Worm (Caenorhabditis elegans) whole organism, late embryonic: ENCODE data around the gene eif-3.L.

Experiments used
- C38D4.7 ChIP-seq: fragments of 200-800 bp; sonication (Bioruptor generic); optimal IDR thresholded peaks from 2 replicates; lab custom pipeline; 2018; ENCODE audit warnings: mild to moderate bottlenecking, missing genetic modification characterization, moderate library complexity, missing compliant biosample characterization
- K02D7.2 ChIP-seq: sonication (generic microtip); optimal IDR thresholded peaks from 2 replicates; lab custom pipeline; 2017; ENCODE audit warnings: mild to moderate bottlenecking, missing genetic modification characterization, missing compliant biosample characterization
- T23F11.4 ChIP-seq: fragments of 200-800 bp; sonication (Bioruptor generic); optimal IDR thresholded peaks from 2 replicates; lab custom pipeline; 2018; ENCODE audit warnings: mild to moderate bottlenecking, missing genetic modification characterization, missing compliant biosample characterization
- ahr-1 ChIP-seq: sonication (generic microtip); optimal IDR thresholded peaks from 2 replicates; lab custom pipeline; 2016; ENCODE audit warnings: missing genetic modification characterization, missing compliant biosample characterization
- ceh-14 ChIP-seq: sonication (generic microtip); optimal IDR thresholded peaks from 2 replicates; lab custom pipeline; 2016; ENCODE audit warnings: missing genotype, missing genetic modification characterization, missing compliant biosample characterization
- ceh-22 ChIP-seq: sonication (generic microtip); optimal IDR thresholded peaks from 2 replicates; lab custom pipeline; 2017; ENCODE audit warnings: missing biosample characterization, missing genetic modification characterization
- ceh-48 ChIP-seq: sonication (generic microtip); optimal IDR thresholded peaks from 2 replicates; lab custom pipeline; 2016; ENCODE audit warnings: missing genetic modification characterization, inconsistent platforms, missing compliant biosample characterization
- dmd-4 ChIP-seq: sonication (generic microtip); optimal IDR thresholded peaks from 2 replicates; lab custom pipeline; 2016; ENCODE audit warnings: borderline replicate concordance, missing genetic modification characterization, missing compliant biosample characterization
- dve-1 ChIP-seq: sonication (generic microtip); optimal IDR thresholded peaks from 2 replicates; lab custom pipeline; 2017; ENCODE audit warnings: antibody characterized with exemption, mild to moderate bottlenecking, missing genetic modification characterization, missing compliant biosample characterization
- elt-2 ChIP-seq: sonication (generic microtip); optimal IDR thresholded peaks from 2 replicates; lab custom pipeline; 2016; ENCODE audit warnings: missing genetic modification reagents, missing genetic modification characterization, missing compliant biosample characterization
- eyg-1 ChIP-seq: sonication (generic microtip); optimal IDR thresholded peaks from 2 replicates; lab custom pipeline; 2016; ENCODE audit warnings: missing genotype, missing genetic modification characterization, missing compliant biosample characterization
- fax-1 ChIP-seq: sonication (generic microtip); optimal IDR thresholded peaks from 2 replicates; lab custom pipeline; 2016; ENCODE audit warnings: missing genotype, missing genetic modification characterization, missing compliant biosample characterization
- fkh-6 ChIP-seq: sonication (generic microtip); optimal IDR thresholded peaks from 2 replicates; lab custom pipeline; 2016; ENCODE audit warnings: missing genetic modification characterization, missing compliant biosample characterization
- gmeb-2 ChIP-seq: sonication (generic microtip); optimal IDR thresholded peaks from 2 replicates; lab custom pipeline; 2016; ENCODE audit warnings: missing genetic modification characterization, inconsistent platforms, missing compliant biosample characterization
- hlh-13 ChIP-seq: fragments of 200-800 bp; sonication (Bioruptor generic); optimal IDR thresholded peaks from 2 replicates; lab custom pipeline; 2018; ENCODE audit warnings: mild to moderate bottlenecking, missing genetic modification characterization, missing compliant biosample characterization
- hlh-15 ChIP-seq: sonication (generic microtip); optimal IDR thresholded peaks from 2 replicates; lab custom pipeline; 2016; ENCODE audit warnings: missing genetic modification characterization, missing compliant biosample characterization
- hlh-30 ChIP-seq: sonication (generic microtip); optimal IDR thresholded peaks from 2 replicates; lab custom pipeline; 2017; ENCODE audit warnings: antibody characterized with exemption, missing genetic modification characterization, missing compliant biosample characterization; ENCODE audit not compliant: insufficient read depth
- hlh-8 ChIP-seq: sonication (generic microtip); optimal IDR thresholded peaks from 2 replicates; lab custom pipeline; 2016; ENCODE audit warnings: missing genotype, missing genetic modification characterization, missing compliant biosample characterization
- lin-11 ChIP-seq: fragments of 200-800 bp; sonication (Bioruptor generic); optimal IDR thresholded peaks from 2 replicates; lab custom pipeline; 2018; ENCODE audit warnings: mild to moderate bottlenecking, missing genetic modification characterization, missing compliant biosample characterization
- madf-2 ChIP-seq: sonication (generic microtip); optimal IDR thresholded peaks from 2 replicates; lab custom pipeline; 2017; ENCODE audit warnings: missing genetic modification characterization, missing compliant biosample characterization
- nfya-1 ChIP-seq: sonication (generic microtip); optimal IDR thresholded peaks from 2 replicates; lab custom pipeline; 2017; ENCODE audit warnings: missing genetic modification characterization, mild to moderate bottlenecking, missing compliant biosample characterization, antibody characterized with exemption, moderate library complexity
- nhr-11 ChIP-seq: fragments of 150-350 bp; optimal IDR thresholded peaks from 2 replicates; lab custom pipeline; 2014; ENCODE audit warnings: missing biosample characterization, missing genetic modification characterization
- npax-4 ChIP-seq: sonication (generic microtip); optimal IDR thresholded peaks from 2 replicates; lab custom pipeline; 2016; ENCODE audit warnings: missing genetic modification characterization, missing compliant biosample characterization
- pag-3 ChIP-seq: sonication (generic microtip); optimal IDR thresholded peaks from 2 replicates; lab custom pipeline; 2016; ENCODE audit warnings: missing compliant biosample characterization, missing genetic modification characterization, borderline replicate concordance
- pat-9 ChIP-seq: fragments of 200-800 bp; sonication (Bioruptor generic); optimal IDR thresholded peaks from 2 replicates; lab custom pipeline; 2018; ENCODE audit warnings: mild to moderate bottlenecking, missing genetic modification characterization, moderate library complexity, missing compliant biosample characterization
- pax-1 ChIP-seq: fragments of 150-350 bp; optimal IDR thresholded peaks from 2 replicates; lab custom pipeline; 2014; ENCODE audit warnings: missing biosample characterization, missing genetic modification characterization
- pqm-1 ChIP-seq: sonication (generic microtip); optimal IDR thresholded peaks from 2 replicates; lab custom pipeline; 2016; ENCODE audit warnings: missing genetic modification characterization, missing compliant biosample characterization
- pros-1 ChIP-seq: fragments of 150-350 bp; optimal IDR thresholded peaks from 2 replicates; lab custom pipeline; 2014; ENCODE audit warnings: missing biosample characterization, missing genetic modification reagents, missing genetic modification characterization
- ref-2 ChIP-seq: sonication (generic microtip); optimal IDR thresholded peaks from 2 replicates; lab custom pipeline; 2016; ENCODE audit warnings: missing genetic modification characterization, missing compliant biosample characterization
- tbx-2 ChIP-seq: sonication (generic microtip); optimal IDR thresholded peaks from 2 replicates; lab custom pipeline; 2016; ENCODE audit warnings: missing genetic modification characterization, missing compliant biosample characterization
- tbx-7 ChIP-seq: sonication (generic microtip); optimal IDR thresholded peaks from 2 replicates; lab custom pipeline; 2016; ENCODE audit warnings: missing genotype, missing genetic modification characterization, missing compliant biosample characterization
- ttx-3 ChIP-seq: sonication (generic microtip); optimal IDR thresholded peaks from 2 replicates; lab custom pipeline; 2016; ENCODE audit warnings: missing genetic modification reagents, missing genetic modification characterization, missing compliant biosample characterization
- unc-55 ChIP-seq: sonication (generic microtip); optimal IDR thresholded peaks from 2 replicates; lab custom pipeline; 2017; ENCODE audit warnings: missing biosample characterization, missing genetic modification reagents, missing genetic modification characterization
- ztf-16 ChIP-seq: sonication (generic microtip); optimal IDR thresholded peaks from 2 replicates; lab custom pipeline; 2017; ENCODE audit warnings: missing genetic modification characterization, missing compliant biosample characterization

eif-3.L gene

DNA sequence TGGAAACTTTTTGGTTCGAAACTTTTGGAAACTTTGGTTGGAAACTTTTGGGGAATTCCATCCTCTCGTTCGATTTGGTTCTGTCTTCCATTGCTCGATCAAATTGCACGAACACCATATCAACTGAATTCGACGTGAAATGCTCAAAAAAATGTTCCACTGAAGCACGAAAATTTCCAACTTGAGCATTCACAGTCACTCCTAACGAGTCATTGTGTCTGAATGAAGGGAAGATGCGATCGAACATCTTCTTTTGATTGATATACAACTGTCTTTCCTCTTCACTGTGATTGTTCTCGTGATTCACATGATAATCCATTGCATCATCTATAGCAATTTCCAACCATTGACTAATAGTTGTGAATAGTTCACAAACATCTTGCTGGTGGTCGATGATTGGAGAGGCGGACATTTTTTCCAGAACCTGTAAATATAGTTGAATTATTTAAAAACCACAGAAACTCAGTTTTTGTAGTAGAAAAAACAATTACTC, 6.1 kb upstream of the eif-3.L start, which contains the start of gene F59E12.15:
Gene F59E12.15 (minus strand): TSS at position 51 of the 493 bp plus-strand sequence.
- TF ChIP-seq elt-2 (no peak), ref-2 (tag; lab: Kevin White, UChicago) (no peak), nhr-11 (tag; lab: Kevin White, UChicago) (no peak), hlh-15 (tag; lab: Kevin White, UChicago) (no peak), hlh-30 (tag; lab: Kevin White, UChicago) (no peak), C38D4.7 (no peak), pros-1 (tag; lab: Kevin White, UChicago) (no peak), ceh-22 (tag; lab: Kevin White, UChicago) (no peak), npax-4 (tag; lab: Kevin White, UChicago) (no peak), T23F11.4 (GFP tag; lab: Kevin White, UChicago) (no peak), ztf-16 (tag; lab: Kevin White, UChicago) (no peak), ceh-14 (tag; lab: Kevin White, UChicago) (no peak), K02D7.2 (no peak), tbx-2 (tag; lab: Kevin White, UChicago) (no peak)
- TF ChIP-seq, all 69 proteins: peak for 0

DNA sequence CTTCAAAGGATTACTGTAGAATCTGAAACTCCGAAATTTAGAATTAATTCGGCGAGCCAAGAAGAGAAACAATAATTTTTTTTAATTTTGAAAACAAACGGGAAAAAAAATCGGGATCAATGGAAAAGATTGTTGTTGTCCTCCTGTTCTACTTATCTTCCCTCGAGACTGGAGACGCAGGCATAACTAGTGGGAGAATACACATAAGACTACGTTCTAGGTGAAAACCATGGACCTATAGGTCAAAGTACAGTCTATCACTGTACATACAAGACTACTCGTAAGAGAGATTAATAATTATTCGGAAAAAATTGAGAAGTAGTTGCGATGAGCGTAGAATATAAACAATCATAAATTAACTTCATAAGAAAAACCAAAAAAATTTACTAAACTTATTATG, 3.0 kb downstream of the eif-3.L start, which contains the start of gene dhs-6:
Gene dhs-6 (minus strand): TSS at position 22 of the 400 bp plus-strand sequence.
- TF ChIP-seq T23F11.4 (GFP tag; lab: Kevin White, UChicago) (no peak), elt-2 (peak; percentile 45)
- TF ChIP-seq, all 69 proteins: peak for 1

DNA sequence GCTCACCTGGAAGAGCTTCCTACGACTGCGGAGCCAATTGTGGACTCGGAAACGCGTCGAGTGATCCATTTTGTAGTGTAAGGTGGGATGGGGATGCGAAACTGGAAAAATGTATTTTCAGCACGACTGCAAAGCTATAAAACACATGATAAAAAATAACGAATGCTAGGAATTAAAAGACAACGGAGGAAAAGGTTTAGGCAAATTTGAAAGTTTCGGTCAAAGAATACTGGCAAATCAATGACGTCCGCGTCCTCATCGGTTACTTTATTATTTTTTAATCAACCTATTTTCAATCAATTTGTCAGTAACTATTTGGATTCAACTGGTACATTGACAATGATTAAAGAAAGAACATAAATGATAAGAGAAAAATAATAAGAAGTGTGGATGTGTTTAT, 14.5 kb downstream of the eif-3.L start, which contains the start of gene C17G10.7:
Gene C17G10.7 (minus strand): TSS at position 101 of the 400 bp plus-strand sequence.
- no peak for TF ChIP-seq pqm-1 (tag; lab: Kevin White, UChicago)
- no peak for TF ChIP-seq K02D7.2
- TF ChIP-seq pros-1 (tag; lab: Kevin White, UChicago) = no peak
- no peak for TF ChIP-seq fax-1 (tag; lab: Kevin White, UChicago)
- no peak for TF ChIP-seq hlh-13 (GFP tag; lab: Kevin White, UChicago)
- TF ChIP-seq hlh-15 (tag; lab: Kevin White, UChicago) = no peak
- no peak for TF ChIP-seq ceh-14 (tag; lab: Kevin White, UChicago)
- TF ChIP-seq ceh-48 (tag; lab: Kevin White, UChicago) = no peak
- no peak for TF ChIP-seq fkh-6 (tag; lab: Kevin White, UChicago)
- TF ChIP-seq madf-2 (tag; lab: Kevin White, UChicago) = no peak
- TF ChIP-seq gmeb-2 = no peak
- TF ChIP-seq tbx-7 = no peak
- no peak for TF ChIP-seq T23F11.4 (GFP tag; lab: Kevin White, UChicago)
- no peak for TF ChIP-seq pax-1 (tag; lab: Kevin White, UChicago)
- no peak for TF ChIP-seq dve-1 (tag; lab: Kevin White, UChicago)
- no peak for TF ChIP-seq pag-3 (tag; lab: Kevin White, UChicago)
- TF ChIP-seq eyg-1 (tag; lab: Kevin White, UChicago) = no peak
- TF ChIP-seq hlh-8 = no peak
- TF ChIP-seq lin-11 = no peak
- TF ChIP-seq nfya-1 = no peak

DNA sequence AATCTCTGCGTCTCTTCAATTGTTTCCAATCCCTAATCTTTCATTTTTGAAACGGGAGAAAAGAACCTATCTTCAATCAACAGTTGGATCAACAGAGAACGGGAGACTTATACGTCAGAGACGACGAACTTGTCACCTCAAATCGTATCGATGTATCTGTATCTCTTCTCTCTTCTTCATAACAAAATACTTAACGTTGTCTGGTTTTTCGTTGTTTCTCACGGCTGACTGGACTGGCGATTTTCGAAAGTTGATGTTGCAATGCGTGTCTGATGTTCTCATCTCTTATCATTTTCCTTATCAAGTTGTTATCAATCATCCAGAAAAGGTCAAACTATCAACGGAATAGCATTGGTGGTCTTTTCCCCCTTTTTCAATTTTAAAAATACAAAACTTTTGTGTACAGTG, 16.7 kb downstream of the eif-3.L start:
- TF ChIP-seq ttx-3 (tag; lab: Kevin White, UChicago) (no peak), pat-9 (tag; lab: Kevin White, UChicago) (no peak), elt-2 (peak; percentile 99), K02D7.2 (no peak), dmd-4 (tag; lab: Kevin White, UChicago) (no peak), hlh-13 (GFP tag; lab: Kevin White, UChicago) (no peak), ahr-1 (tag; lab: Kevin White, UChicago) (no peak), pros-1 (tag; lab: Kevin White, UChicago) (no peak), unc-55 (peak; percentile 39), fax-1 (tag; lab: Kevin White, UChicago) (no peak), gmeb-2 (no peak), hlh-30 (tag; lab: Kevin White, UChicago) (no peak)
